Worm (Caenorhabditis elegans) whole organism, L3 larva: ENCODE results near the gene C53B4.2.

Experiments
- R02D3.7 ChIP-seq: fragments of 150-350 bp; optimal IDR thresholded peaks from 2 replicates; lab custom pipeline; 2014; ENCODE audit warnings: missing biosample characterization, missing genetic modification characterization
- ZK546.5 ChIP-seq: sonication (generic microtip); optimal IDR thresholded peaks from 2 replicates; lab custom pipeline; 2017; ENCODE audit warnings: missing biosample characterization, missing genetic modification characterization
- ama-1 ChIP-seq: fragments of 150-350 bp; optimal IDR thresholded peaks from 2 replicates; lab custom pipeline; 2018
- ceh-16 ChIP-seq: sonication (generic microtip); optimal IDR thresholded peaks from 2 replicates; lab custom pipeline; 2017; ENCODE audit warnings: missing biosample characterization, missing genetic modification characterization
- ceh-28 ChIP-seq: fragments of 150-350 bp; optimal IDR thresholded peaks from 2 replicates; lab custom pipeline; 2014; ENCODE audit warnings: missing biosample characterization, missing genetic modification reagents, missing genetic modification characterization
- ceh-82 ChIP-seq: fragments of 150-350 bp; optimal IDR thresholded peaks from 2 replicates; lab custom pipeline; 2014; ENCODE audit warnings: missing biosample characterization, missing genetic modification characterization
- ceh-9 ChIP-seq: sonication (generic microtip); optimal IDR thresholded peaks from 2 replicates; lab custom pipeline; 2018; ENCODE audit warnings: missing biosample characterization, missing genetic modification characterization
- daf-12 ChIP-seq: fragments of 150-350 bp; optimal IDR thresholded peaks from 2 replicates; lab custom pipeline; 2014; ENCODE audit warnings: missing biosample characterization, missing genetic modification reagents, missing genetic modification characterization
- elt-1 ChIP-seq: fragments of 150-350 bp; optimal IDR thresholded peaks from 2 replicates; lab custom pipeline; 2014; ENCODE audit warnings: missing biosample characterization, missing genetic modification characterization
- elt-2 ChIP-seq: sonication (generic microtip); optimal IDR thresholded peaks from 2 replicates; lab custom pipeline; 2016; ENCODE audit warnings: missing genetic modification reagents, mild to moderate bottlenecking, missing genetic modification characterization, missing compliant biosample characterization
- elt-3 ChIP-seq, 3 experiments: fragments of 150-350 bp in 1 of 3; sonication (generic microtip) in 2 of 3; optimal IDR thresholded peaks; 2 replicates in 2 of 3; 4 replicates in 1 of 3; lab custom pipeline; 2014 to 2017; ENCODE audit warnings: missing biosample characterization in 3 of 3, missing genetic modification characterization in 3 of 3
- eor-1 ChIP-seq, 2 experiments: fragments of 150-350 bp; optimal IDR thresholded peaks; 2 replicates each; lab custom pipeline; 2014 to 2018; ENCODE audit warnings: missing biosample characterization in 2 of 2, missing genetic modification characterization in 2 of 2
- fkh-2 ChIP-seq: fragments of 150-350 bp; optimal IDR thresholded peaks from 2 replicates; lab custom pipeline; 2014; ENCODE audit warnings: missing biosample characterization, missing genetic modification reagents, missing genetic modification characterization
- fos-1 ChIP-seq: fragments of 150-350 bp; optimal IDR thresholded peaks from 2 replicates; lab custom pipeline; 2014; ENCODE audit warnings: missing biosample characterization, missing genetic modification characterization
- hmg-11 ChIP-seq: sonication (generic microtip); optimal IDR thresholded peaks from 2 replicates; lab custom pipeline; 2016; ENCODE audit warnings: missing genetic modification characterization, missing compliant biosample characterization
- jun-1 ChIP-seq: fragments of 150-350 bp; optimal IDR thresholded peaks from 2 replicates; lab custom pipeline; 2014; ENCODE audit warnings: missing biosample characterization, missing genetic modification reagents, missing genetic modification characterization
- lin-15B ChIP-seq: fragments of 150-350 bp; optimal IDR thresholded peaks from 2 replicates; lab custom pipeline; 2014; ENCODE audit warnings: missing biosample characterization, missing genetic modification characterization
- lin-39 ChIP-seq: fragments of 150-350 bp; optimal IDR thresholded peaks from 2 replicates; lab custom pipeline; 2018; ENCODE audit warnings: missing biosample characterization, missing genetic modification reagents, missing genetic modification characterization
- lsy-12 ChIP-seq: sonication (generic microtip); optimal IDR thresholded peaks from 2 replicates; lab custom pipeline; 2016; ENCODE audit warnings: mild to moderate bottlenecking, missing genetic modification characterization, missing compliant biosample characterization
- mml-1 ChIP-seq: fragments of 150-350 bp; sonication (generic microtip); optimal IDR thresholded peaks from 3 replicates; lab custom pipeline; 2014; ENCODE audit warnings: missing biosample characterization, missing genetic modification characterization
- nfya-1 ChIP-seq: sonication (generic microtip); optimal IDR thresholded peaks from 2 replicates; lab custom pipeline; 2017; ENCODE audit warnings: missing genetic modification characterization, mild to moderate bottlenecking, missing compliant biosample characterization, antibody characterized with exemption, moderate library complexity; ENCODE audit not compliant: insufficient read depth
- nhr-11 ChIP-seq: fragments of 150-350 bp; optimal IDR thresholded peaks from 2 replicates; lab custom pipeline; 2014; ENCODE audit warnings: missing biosample characterization, missing genetic modification characterization
- nhr-12 ChIP-seq: fragments of 150-350 bp; optimal IDR thresholded peaks from 2 replicates; lab custom pipeline; 2014; ENCODE audit warnings: missing biosample characterization, missing genetic modification characterization
- nhr-23 ChIP-seq: fragments of 150-350 bp; optimal IDR thresholded peaks from 2 replicates; lab custom pipeline; 2014; ENCODE audit warnings: missing biosample characterization, missing genetic modification reagents, missing genetic modification characterization
- nhr-237 ChIP-seq: fragments of 150-350 bp; optimal IDR thresholded peaks from 2 replicates; lab custom pipeline; 2014; ENCODE audit warnings: missing biosample characterization, missing genetic modification characterization
- nhr-25 ChIP-seq: sonication (generic microtip); optimal IDR thresholded peaks from 2 replicates; lab custom pipeline; 2017; ENCODE audit warnings: missing biosample characterization, missing genetic modification characterization
- nhr-43 ChIP-seq: sonication (generic microtip); optimal IDR thresholded peaks from 2 replicates; lab custom pipeline; 2016; ENCODE audit warnings: mild to moderate bottlenecking, missing genetic modification characterization, missing compliant biosample characterization; ENCODE audit not compliant: poor library complexity, severe bottlenecking
- nhr-76 ChIP-seq: fragments of 150-350 bp; sonication (generic microtip); optimal IDR thresholded peaks from 5 replicates; lab custom pipeline; 2014; ENCODE audit warnings: missing biosample characterization, missing genetic modification characterization
- nhr-77 ChIP-seq: fragments of 150-350 bp; optimal IDR thresholded peaks from 2 replicates; lab custom pipeline; 2014; ENCODE audit warnings: missing biosample characterization, missing genetic modification characterization
- pha-4 ChIP-seq: fragments of 150-350 bp; optimal IDR thresholded peaks from 2 replicates; lab custom pipeline; 2014; ENCODE audit warnings: missing biosample characterization, missing genetic modification reagents, missing genetic modification characterization
- pqm-1 ChIP-seq: fragments of 150-350 bp; optimal IDR thresholded peaks from 2 replicates; lab custom pipeline; 2017; ENCODE audit warnings: missing biosample characterization, missing genetic modification characterization, inconsistent platforms
- skn-1 ChIP-seq: fragments of 150-350 bp; optimal IDR thresholded peaks from 2 replicates; lab custom pipeline; 2014; ENCODE audit warnings: missing biosample characterization, missing genetic modification characterization
- snpc-4 ChIP-seq: fragments of 150-350 bp; optimal IDR thresholded peaks from 2 replicates; lab custom pipeline; 2014; ENCODE audit warnings: missing biosample characterization, missing genetic modification characterization
- tbx-2 ChIP-seq: sonication (generic microtip); optimal IDR thresholded peaks from 2 replicates; lab custom pipeline; 2016; ENCODE audit warnings: mild to moderate bottlenecking, missing genetic modification characterization, missing compliant biosample characterization
- unc-39 ChIP-seq: sonication (generic microtip); optimal IDR thresholded peaks from 4 replicates; lab custom pipeline; 2017; ENCODE audit warnings: missing biosample characterization, missing genetic modification characterization
- unc-62 ChIP-seq: fragments of 150-350 bp; sonication (generic microtip); optimal IDR thresholded peaks from 4 replicates; lab custom pipeline; 2014; ENCODE audit warnings: missing biosample characterization, missing genetic modification reagents, missing genetic modification characterization
- zag-1 ChIP-seq: fragments of 150-350 bp; optimal IDR thresholded peaks from 2 replicates; lab custom pipeline; 2014; ENCODE audit warnings: missing biosample characterization, missing genetic modification characterization
- ztf-11 ChIP-seq: fragments of 150-350 bp; optimal IDR thresholded peaks from 2 replicates; lab custom pipeline; 2014; ENCODE audit warnings: missing biosample characterization, missing genetic modification characterization
- ztf-4 ChIP-seq: fragments of 150-350 bp; optimal IDR thresholded peaks from 2 replicates; lab custom pipeline; 2014; ENCODE audit warnings: missing biosample characterization, missing genetic modification characterization

The C53B4.2 gene

ce11 chrIV:8973249-8973958 is 7.4 kb downstream of the C53B4.2 start, which contains the start of gene C53B4.3:
TSS of gene C53B4.3 (minus strand) at chrIV:8973712.
- peak in 1 of 2 experiments; percentile 27 for TF ChIP-seq eor-1 (tag; optimal IDR thresholded peaks at IDR 0.05; lab: Kevin White, UChicago)
- TF ChIP-seq R02D3.7 (tag; lab: Kevin White, UChicago): no peak
- peak; percentile 39 for TF ChIP-seq nfya-1 (tag; lab: Kevin White, UChicago)
- peak; percentile 72 for TF ChIP-seq pha-4 (tag; lab: Kevin White, UChicago)
- TF ChIP-seq nhr-76: no peak
- TF ChIP-seq fkh-2 (tag; lab: Kevin White, UChicago): no peak
- TF ChIP-seq jun-1 (tag; lab: Kevin White, UChicago): no peak
- no peak for TF ChIP-seq ztf-11
- no peak for TF ChIP-seq zag-1
- TF ChIP-seq tbx-2 (tag; lab: Kevin White, UChicago): peak; percentile 24
- TF ChIP-seq ceh-82 (tag; lab: Kevin White, UChicago): no peak
- TF ChIP-seq unc-62 (GFP tag; lab: Kevin White, UChicago): no peak
- no peak for TF ChIP-seq elt-3 (tag; optimal IDR thresholded peaks at IDR 0.05; lab: Kevin White, UChicago)
- TF ChIP-seq snpc-4 (tag; lab: Kevin White, UChicago): peak; percentile 74
- peak; percentile 63 for TF ChIP-seq lsy-12
- no peak for TF ChIP-seq nhr-12 (tag; lab: Kevin White, UChicago)
- TF ChIP-seq nhr-25 (tag; lab: Kevin White, UChicago): peak; percentile 52
- TF ChIP-seq lin-39: no peak
- TF ChIP-seq nhr-43 (tag; lab: Kevin White, UChicago): peak; percentile 92
- TF ChIP-seq ztf-4 (tag; lab: Kevin White, UChicago): no peak
- TF ChIP-seq nhr-11: no peak
- no peak for TF ChIP-seq daf-12 (tag; lab: Kevin White, UChicago)
- no peak for TF ChIP-seq ceh-16 (tag; lab: Kevin White, UChicago)
- no peak for TF ChIP-seq ZK546.5 (tag; lab: Kevin White, UChicago)
- peak; percentile 60 for TF ChIP-seq nhr-23
- no peak for TF ChIP-seq nhr-237 (tag; lab: Kevin White, UChicago)
- no peak for TF ChIP-seq nhr-77
- TF ChIP-seq mml-1 (tag; lab: Kevin White, UChicago): no peak
- TF ChIP-seq elt-2: peak; percentile 55
- no peak for TF ChIP-seq pqm-1 (tag; lab: Kevin White, UChicago)
- no peak for TF ChIP-seq elt-1 (tag; lab: Kevin White, UChicago)
- no peak for TF ChIP-seq skn-1 (tag; lab: Kevin White, UChicago)
- TF ChIP-seq hmg-11: peak; percentile 32
- peak; percentile 71 for TF ChIP-seq lin-15B (tag; lab: Kevin White, UChicago)

ce11 chrIV:8974543-8975330 is 8.8 kb downstream of the C53B4.2 start:
- TF ChIP-seq ztf-4 (tag; lab: Kevin White, UChicago) (no peak), nfya-1 (tag; lab: Kevin White, UChicago) (peak; percentile 30), nhr-11 (no peak), ceh-82 (tag; lab: Kevin White, UChicago) (no peak)

ce11 chrIV:8975331-8975625 is 9.3 kb downstream of the C53B4.2 start, which contains the start of gene pdzd-8:
TSS of gene pdzd-8 (plus strand) at chrIV:8975526.
- TF ChIP-seq ama-1 (lab: Kevin White, UChicago) (no peak), skn-1 (tag; lab: Kevin White, UChicago) (no peak), ceh-9 (tag; lab: Kevin White, UChicago) (no peak), ztf-11 (no peak), fkh-2 (tag; lab: Kevin White, UChicago) (no peak), zag-1 (no peak), fos-1 (tag; lab: Kevin White, UChicago) (no peak), unc-39 (tag; lab: Kevin White, UChicago) (no peak), hmg-11 (no peak), ceh-82 (tag; lab: Kevin White, UChicago) (no peak), ceh-28 (no peak)
